Worm (Caenorhabditis elegans): Measurements from ENCODE around the gene hmg-12.

Gene hmg-12

DNA sequence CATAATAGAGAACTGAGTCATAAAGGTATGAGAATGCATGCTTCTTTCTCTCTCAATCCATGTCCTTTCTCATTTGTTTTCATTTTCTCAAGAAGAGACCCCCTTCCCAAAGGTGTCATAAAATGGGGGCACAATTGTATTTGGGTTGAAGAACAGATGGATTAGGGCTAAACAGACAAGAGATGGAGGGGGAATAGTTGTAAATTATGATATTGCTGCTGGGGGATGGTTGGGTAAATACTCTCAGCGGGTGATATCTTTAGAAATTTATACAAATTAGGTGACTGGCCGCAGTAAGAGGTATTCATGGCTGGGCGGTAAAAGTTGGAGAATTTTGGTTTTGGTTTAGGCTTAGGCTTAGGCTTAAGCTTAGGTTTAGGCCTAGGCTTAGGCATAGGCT lies 11.3 kb upstream of the hmg-12 start:
- no peak for TF ChIP-seq pag-3 (tag; optimal IDR thresholded peaks at IDR 0.05; ENCODE audit: borderline replicate concordance)
- no peak for TF ChIP-seq pat-9 (tag; optimal IDR thresholded peaks at IDR 0.05)
- no peak for TF ChIP-seq pax-1 (tag; optimal IDR thresholded peaks at IDR 0.05)
- no peak for TF ChIP-seq fkh-6 (tag; optimal IDR thresholded peaks at IDR 0.05)
- TF ChIP-seq ztf-16 (tag; optimal IDR thresholded peaks at IDR 0.05): no peak
- no peak for TF ChIP-seq hlh-6 (tag; optimal IDR thresholded peaks at IDR 0.05)
- no peak for TF ChIP-seq ceh-30 (tag; optimal IDR thresholded peaks at IDR 0.05)
- TF ChIP-seq unc-3 (GFP tag; conservative IDR thresholded peaks at IDR 0.05): no peak
- no peak for TF ChIP-seq unc-3 (tag; optimal IDR thresholded peaks at IDR 0.05)

DNA sequence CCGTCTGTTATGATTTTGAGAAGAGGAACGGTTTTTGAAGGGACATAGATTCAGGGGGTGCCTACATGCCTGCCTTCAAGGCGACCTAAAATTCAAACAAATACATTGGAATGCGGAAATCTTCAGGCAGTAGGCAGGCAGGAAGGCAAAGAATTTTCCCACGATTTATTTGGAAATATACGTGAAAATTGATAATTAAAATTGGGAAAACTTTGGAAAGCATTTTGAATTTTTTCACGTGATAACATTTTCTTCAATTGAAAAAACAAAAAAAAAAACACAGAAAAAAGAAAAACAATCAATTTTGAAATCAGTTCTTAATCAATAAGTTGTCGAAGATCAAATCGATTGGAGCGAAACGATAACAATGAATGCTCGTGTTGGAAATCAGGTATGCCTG lies 10.1 kb upstream of the hmg-12 start, which contains the start of gene ZK930.4:
ZK930.4 (plus strand) TSS at position 301 of the 400 bp plus-strand sequence.
- TF ChIP-seq ceh-24 (tag; optimal IDR thresholded peaks at IDR 0.05) (no peak), ceh-45 (GFP tag; IDR thresholded peaks at IDR 0.05) (no peak), hlh-6 (tag; optimal IDR thresholded peaks at IDR 0.05) (no peak), zip-5 (tag; optimal IDR thresholded peaks at IDR 0.05) (no peak), pqm-1 (tag; optimal IDR thresholded peaks at IDR 0.05) (no peak), C08G9.2 (tag; optimal IDR thresholded peaks at IDR 0.05) (no peak)

DNA sequence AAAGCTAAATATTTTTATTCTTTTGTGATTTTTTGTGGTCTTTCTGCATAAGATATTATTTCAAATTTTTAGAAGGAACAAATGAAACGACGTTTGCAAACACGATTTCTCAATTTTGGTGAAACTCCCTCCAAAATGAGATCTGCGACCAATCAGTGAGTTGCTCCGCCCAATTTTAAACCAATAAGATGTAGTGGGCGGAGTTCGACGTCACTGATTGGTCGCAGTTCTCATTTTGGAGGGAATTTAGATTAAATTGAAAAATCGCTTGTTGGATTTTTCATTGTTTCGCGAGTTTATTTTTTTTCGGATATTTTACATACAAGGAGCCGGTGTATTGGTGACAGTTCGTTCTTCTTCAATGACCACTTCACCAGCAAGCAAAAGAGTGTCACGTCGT lies 5.7 kb upstream of the hmg-12 start:
- no peak for TF ChIP-seq sox-4 (tag; optimal IDR thresholded peaks at IDR 0.05)
- no peak for TF ChIP-seq hlh-6 (tag; optimal IDR thresholded peaks at IDR 0.05)
- no peak for TF ChIP-seq hlh-8 (tag; optimal IDR thresholded peaks at IDR 0.05)
- peak; percentile 88 for TF ChIP-seq nfya-1 (tag; optimal IDR thresholded peaks at IDR 0.05)
- no peak for TF ChIP-seq pag-3 (tag; optimal IDR thresholded peaks at IDR 0.05; ENCODE audit: borderline replicate concordance)
- TF ChIP-seq nhr-11 (tag; optimal IDR thresholded peaks at IDR 0.05): no peak
- TF ChIP-seq ceh-2 (tag; optimal IDR thresholded peaks at IDR 0.05): no peak
- TF ChIP-seq ahr-1 (tag; optimal IDR thresholded peaks at IDR 0.05): no peak

DNA sequence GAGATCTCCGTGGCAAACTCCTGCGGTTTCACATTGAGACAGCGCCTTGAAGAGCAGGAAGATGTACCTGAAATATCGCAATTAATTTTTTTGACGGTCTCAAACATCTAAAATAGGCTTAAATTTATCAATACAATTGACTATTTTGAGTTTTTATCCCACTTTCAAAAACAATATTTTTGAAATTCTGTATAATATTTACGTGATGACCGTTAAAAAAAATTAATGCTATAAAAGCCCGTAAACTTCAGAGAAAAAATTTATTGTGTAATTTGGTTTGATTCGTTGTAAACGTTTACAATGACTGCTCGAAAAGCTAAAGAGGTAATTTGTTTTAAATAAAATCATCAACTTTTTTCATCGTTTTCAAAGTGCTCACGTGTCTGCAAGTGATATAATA lies 2.0 kb upstream of the hmg-12 start, which contains the start of gene ZK930.7:
ZK930.7 (plus strand) TSS at position 301 of the 400 bp plus-strand sequence.
- TF ChIP-seq rnt-1 (tag; optimal IDR thresholded peaks at IDR 0.05) (no peak), elt-2 (tag; optimal IDR thresholded peaks at IDR 0.05) (no peak), unc-3 (GFP tag; conservative IDR thresholded peaks at IDR 0.05) (no peak), unc-3 (tag; optimal IDR thresholded peaks at IDR 0.05) (no peak), ceh-24 (tag; optimal IDR thresholded peaks at IDR 0.05) (no peak), hlh-30 (tag; optimal IDR thresholded peaks at IDR 0.05; ENCODE audit: insufficient read depth) (no peak), ceh-2 (tag; optimal IDR thresholded peaks at IDR 0.05) (no peak), tbx-2 (tag; optimal IDR thresholded peaks at IDR 0.05) (no peak), fkh-10 (GFP tag; optimal IDR thresholded peaks at IDR 0.05) (no peak), pros-1 (tag; optimal IDR thresholded peaks at IDR 0.05) (no peak), K09A11.1 (tag; optimal IDR thresholded peaks at IDR 0.05; ENCODE audit: insufficient read depth) (no peak), nfya-1 (tag; optimal IDR thresholded peaks at IDR 0.05) (no peak), ref-2 (tag; optimal IDR thresholded peaks at IDR 0.05) (no peak), ceh-18 (tag; optimal IDR thresholded peaks at IDR 0.05) (no peak), lim-6 (tag; optimal IDR thresholded peaks at IDR 0.05) (no peak), ceh-45 (GFP tag; IDR thresholded peaks at IDR 0.05) (no peak), ceh-14 (tag; optimal IDR thresholded peaks at IDR 0.05) (no peak)

DNA sequence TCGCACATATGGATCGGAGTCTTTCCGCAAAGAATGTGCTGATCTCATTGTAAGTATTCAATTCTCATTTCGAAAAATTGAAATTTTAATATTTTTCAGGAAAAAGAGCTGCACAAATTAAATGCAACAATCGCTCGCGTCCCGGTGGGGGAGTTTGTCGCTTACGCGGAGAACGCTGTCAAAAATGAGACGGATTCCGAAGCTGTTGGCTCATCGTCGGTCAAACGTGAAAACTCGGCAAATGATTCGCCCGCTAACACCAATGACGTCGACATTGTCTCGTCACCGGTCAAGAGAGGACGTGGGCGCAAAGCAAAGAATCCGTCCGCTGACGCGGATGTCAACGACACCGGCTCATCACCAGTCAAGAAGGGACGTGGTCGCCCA lies 235 bp downstream of the hmg-12 start:
- TF ChIP-seq ceh-6 (GFP tag; optimal IDR thresholded peaks at IDR 0.05) (no peak), fkh-6 (tag; optimal IDR thresholded peaks at IDR 0.05) (no peak), pha-4 (tag; optimal IDR thresholded peaks at IDR 0.05) (no peak), ref-2 (tag; optimal IDR thresholded peaks at IDR 0.05) (no peak), rnt-1 (tag; optimal IDR thresholded peaks at IDR 0.05) (no peak), ceh-45 (GFP tag; IDR thresholded peaks at IDR 0.05) (no peak), ceh-14 (tag; optimal IDR thresholded peaks at IDR 0.05) (no peak), mec-3 (tag; optimal IDR thresholded peaks at IDR 0.05; ENCODE audit: borderline replicate concordance) (no peak), lin-11 (tag; optimal IDR thresholded peaks at IDR 0.05) (no peak), eyg-1 (tag; optimal IDR thresholded peaks at IDR 0.05) (no peak), fax-1 (tag; optimal IDR thresholded peaks at IDR 0.05) (no peak), fkh-10 (GFP tag; optimal IDR thresholded peaks at IDR 0.05) (no peak), ceh-31 (tag; optimal IDR thresholded peaks at IDR 0.05) (no peak), ceh-22 (tag; optimal IDR thresholded peaks at IDR 0.05) (no peak), odd-2 (tag; optimal IDR thresholded peaks at IDR 0.05) (no peak)
